Fruit fly (Drosophila melanogaster): ENCODE results near the gene CG13073.

DNA sequence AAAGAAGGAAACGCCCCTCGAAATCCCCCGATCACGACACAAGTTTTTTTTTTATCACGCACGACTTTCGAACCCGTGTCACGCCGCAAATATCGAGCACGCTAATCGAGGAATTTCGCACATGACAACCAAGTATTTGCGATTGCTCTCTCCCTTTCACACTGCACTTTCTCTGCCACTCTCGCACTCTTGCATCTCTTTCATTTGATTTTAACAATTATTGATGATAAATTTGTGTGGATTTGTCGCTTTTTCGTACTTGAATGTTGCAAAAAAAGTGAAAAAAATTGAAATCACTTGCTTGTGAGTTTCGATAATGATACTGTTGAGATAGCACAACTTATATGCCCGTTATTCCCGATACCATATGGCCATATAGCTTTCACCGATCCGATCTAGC, at the start of gene CG13073:
- TF ChIP-seq CG33017 (tag; optimal IDR thresholded peaks at IDR 0.05) (no peak), Clk (GFP tag; optimal IDR thresholded peaks at IDR 0.05) (no peak), toe (GFP tag; optimal IDR thresholded peaks at IDR 0.05) (no peak), Crg-1 (GFP tag; optimal IDR thresholded peaks at IDR 0.05) (no peak)

Measured in whole organism, adult.